Fruit fly (Drosophila melanogaster) Kc167 (cell line): ENCODE measurements around the gene Jon99Fi.

Source experiments
- Myc ChIP-seq: fragments of >200 bp; optimal IDR thresholded peaks from 2 replicates; lab custom pipeline; 2017; ENCODE audit warnings: missing external identifiers
- h ChIP-seq: fragments of >200 bp; optimal IDR thresholded peaks from 3 replicates; lab custom pipeline; 2018; ENCODE audit warnings: missing external identifiers
- insv ChIP-seq: fragments of >200 bp; optimal IDR thresholded peaks from 3 replicates; lab custom pipeline; 2018; ENCODE audit warnings: missing external identifiers
- psq ChIP-seq: fragments of >200 bp; optimal IDR thresholded peaks from 2 replicates; lab custom pipeline; 2017; ENCODE audit warnings: missing external identifiers
- ttk ChIP-seq: sonication (Bioruptor generic); optimal IDR thresholded peaks from 2 replicates; lab custom pipeline; 2017; ENCODE audit warnings: missing external identifiers

- TF ChIP-seq ttk (lab: Kevin White, UChicago) = no peak
- no peak for TF ChIP-seq h (lab: Kevin White, UChicago)
- TF ChIP-seq insv (lab: Kevin White, UChicago) = no peak
- no peak for TF ChIP-seq Myc (lab: Kevin White, UChicago)
- no peak for TF ChIP-seq psq (lab: Kevin White, UChicago)
Measured at dm6 chr3R:30501174-30501573, 12.4 kb downstream of the Jon99Fi start.
